Fruit fly (Drosophila melanogaster) whole organism, prepupa: ENCODE data around the gene CtsF.
A peak's percentile ranks its signal among the peaks of the same experiment; 100 is the strongest.

Source experiments
- CG10631 ChIP-seq: fragments of 200-800 bp; sonication (Bioruptor generic); optimal IDR thresholded peaks from 2 replicates; lab custom pipeline; 2016; ENCODE audit warnings: missing biosample characterization, missing genetic modification characterization
- CG11902 ChIP-seq: fragments of 200-800 bp; sonication (Bioruptor generic); optimal IDR thresholded peaks from 3 replicates; lab custom pipeline; 2016; ENCODE audit warnings: missing biosample characterization, missing genetic modification characterization
- CG31627 ChIP-seq: fragments of 200-800 bp; sonication (Bioruptor generic); optimal IDR thresholded peaks from 3 replicates; lab custom pipeline; 2016; ENCODE audit warnings: missing biosample characterization, missing genetic modification characterization
- CG32006 ChIP-seq: fragments of 200-800 bp; sonication (Bioruptor generic); optimal IDR thresholded peaks from 3 replicates; lab custom pipeline; 2017; ENCODE audit warnings: missing biosample characterization, mild to moderate bottlenecking, missing genetic modification characterization
- CG34406 ChIP-seq: fragments of 200-800 bp; sonication (Bioruptor generic); optimal IDR thresholded peaks from 3 replicates; lab custom pipeline; 2016; ENCODE audit warnings: missing biosample characterization, missing genetic modification characterization
- CG3919 ChIP-seq: fragments of 200-800 bp; sonication (Bioruptor generic); optimal IDR thresholded peaks from 3 replicates; lab custom pipeline; 2016; ENCODE audit warnings: missing biosample characterization, missing genetic modification characterization
- CG4318 ChIP-seq: fragments of 200-800 bp; sonication (Bioruptor generic); optimal IDR thresholded peaks from 3 replicates; lab custom pipeline; 2017; ENCODE audit warnings: missing biosample characterization, mild to moderate bottlenecking, missing genetic modification characterization
- CG6276 ChIP-seq: fragments of 200-800 bp; sonication (Bioruptor generic); optimal IDR thresholded peaks from 2 replicates; lab custom pipeline; 2017; ENCODE audit warnings: missing biosample characterization, mild to moderate bottlenecking, missing genetic modification characterization
- CG6792 ChIP-seq: fragments of 200-800 bp; sonication (Bioruptor generic); optimal IDR thresholded peaks from 3 replicates; lab custom pipeline; 2016; ENCODE audit warnings: missing biosample characterization, missing genetic modification characterization
- CG6854 ChIP-seq: fragments of 200-800 bp; sonication (Bioruptor generic); optimal IDR thresholded peaks from 2 replicates; lab custom pipeline; 2017; ENCODE audit warnings: missing biosample characterization, mild to moderate bottlenecking, missing genetic modification characterization
- CG7368 ChIP-seq: fragments of 200-800 bp; sonication (Bioruptor generic); optimal IDR thresholded peaks from 3 replicates; lab custom pipeline; 2016; ENCODE audit warnings: missing biosample characterization, missing genetic modification characterization
- CG8119 ChIP-seq: fragments of 200-800 bp; sonication (Bioruptor generic); IDR thresholded peaks from 3 replicates; pipeline ENCODE4 v1.3.6; 2022; ENCODE audit warnings: missing biosample characterization, missing genetic modification characterization
- CG8632 ChIP-seq: fragments of 200-800 bp; sonication (Bioruptor generic); optimal IDR thresholded peaks from 3 replicates; lab custom pipeline; 2016; ENCODE audit warnings: missing biosample characterization, missing genetic modification characterization
- Eip78C ChIP-seq: fragments of 200-800 bp; sonication (Bioruptor generic); peaks from one replicate; lab custom pipeline; 2016; ENCODE audit warnings: missing biosample characterization, missing genetic modification characterization
- Ets21C ChIP-seq: fragments of 200-800 bp; sonication (Bioruptor generic); optimal IDR thresholded peaks from 3 replicates; lab custom pipeline; 2016; ENCODE audit warnings: missing biosample characterization, missing genetic modification characterization
- Hr4 ChIP-seq: fragments of 200-800 bp; sonication (Bioruptor generic); optimal IDR thresholded peaks from 3 replicates; lab custom pipeline; 2016; ENCODE audit warnings: missing biosample characterization, missing genetic modification characterization
- Met ChIP-seq: fragments of 200-800 bp; sonication (Bioruptor generic); optimal IDR thresholded peaks from 3 replicates; lab custom pipeline; 2016; ENCODE audit warnings: missing biosample characterization, missing genetic modification characterization
- Sox102F ChIP-seq: fragments of 200-800 bp; sonication (Bioruptor generic); optimal IDR thresholded peaks from 2 replicates; lab custom pipeline; 2016; ENCODE audit warnings: missing biosample characterization, mild to moderate bottlenecking, missing genetic modification characterization
- achi ChIP-seq: fragments of 200-800 bp; sonication (Bioruptor generic); optimal IDR thresholded peaks from 3 replicates; lab custom pipeline; 2016; ENCODE audit warnings: missing biosample characterization, missing genetic modification characterization
- acj6 ChIP-seq: fragments of 200-800 bp; sonication (Bioruptor generic); optimal IDR thresholded peaks from 3 replicates; lab custom pipeline; 2016; ENCODE audit warnings: missing biosample characterization, missing genetic modification characterization
- cyc ChIP-seq: fragments of 200-800 bp; sonication (Bioruptor generic); optimal IDR thresholded peaks from 3 replicates; lab custom pipeline; 2016; ENCODE audit warnings: missing biosample characterization, missing genetic modification characterization
- dac ChIP-seq: fragments of 200-800 bp; sonication (Bioruptor generic); optimal IDR thresholded peaks from 2 replicates; lab custom pipeline; 2017; ENCODE audit warnings: missing biosample characterization, mild to moderate bottlenecking, missing genetic modification characterization
- dsx ChIP-seq: fragments of 200-800 bp; optimal IDR thresholded peaks from 3 replicates; lab custom pipeline; 2019; ENCODE audit warnings: missing biosample characterization, mild to moderate bottlenecking, missing genetic modification characterization, moderate library complexity; ENCODE audit not compliant: poor library complexity, severe bottlenecking
- eg ChIP-seq: fragments of 200-800 bp; sonication (Bioruptor generic); IDR thresholded peaks from 3 replicates; pipeline ENCODE4 v1.3.6; 2022; ENCODE audit warnings: missing biosample characterization, missing genetic modification characterization
- lz ChIP-seq: fragments of 200-800 bp; sonication (Bioruptor generic); optimal IDR thresholded peaks from 3 replicates; lab custom pipeline; 2016; ENCODE audit warnings: missing biosample characterization, missing genetic modification characterization

CtsF gene

DNA sequence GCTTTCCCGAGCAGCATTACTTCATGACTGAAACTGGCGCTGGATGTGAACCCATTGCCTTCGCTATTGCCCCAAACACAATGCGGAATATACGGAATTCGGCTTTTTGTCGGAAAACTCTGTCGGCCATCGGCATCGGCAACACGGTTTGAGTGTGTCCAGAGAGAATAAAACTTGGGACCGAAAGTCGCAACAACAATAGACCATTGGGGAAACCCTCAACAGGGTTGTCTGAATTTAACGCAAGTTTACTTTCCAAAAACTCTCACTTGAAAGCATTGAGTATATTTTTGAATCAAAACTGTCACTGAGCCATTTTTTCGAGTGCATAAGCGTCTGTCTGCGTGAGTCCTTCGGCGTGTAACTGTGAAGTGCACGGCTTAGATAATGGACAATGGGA, 53.2 kb downstream of the CtsF start (continued):
- peak; percentile 25 for TF ChIP-seq CG4318
- peak; percentile 27 for TF ChIP-seq CG6276
- peak; percentile 32 for TF ChIP-seq CG6792 (GFP tag; lab: Kevin White, UChicago)
- peak; percentile 50 for TF ChIP-seq CG7368 (GFP tag; lab: Kevin White, UChicago)
- TF ChIP-seq acj6 (GFP tag; lab: Kevin White, UChicago): peak; percentile 45
- TF ChIP-seq Sox102F (GFP tag; lab: Kevin White, UChicago): peak; percentile 20
- peak; percentile 36 for TF ChIP-seq Hr4 (GFP tag; lab: Kevin White, UChicago)

DNA sequence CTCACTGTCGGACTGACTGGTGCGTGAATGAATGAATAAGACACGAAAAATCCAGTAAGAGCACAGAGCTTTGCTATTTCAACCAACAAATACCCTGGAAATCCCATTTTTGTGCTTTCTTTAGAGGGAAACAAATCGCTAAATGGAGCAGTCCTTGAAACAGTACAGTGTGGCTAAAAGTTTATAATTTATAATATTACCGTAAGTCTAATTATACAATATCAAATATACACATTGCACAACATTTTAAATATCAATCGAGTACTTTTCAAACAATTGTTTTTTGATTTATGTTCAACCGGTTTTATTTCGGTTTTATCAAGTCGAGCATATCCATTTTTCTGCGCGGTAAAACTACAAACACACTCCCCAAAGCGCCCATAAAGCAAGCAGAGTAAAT, 58.3 kb downstream of the CtsF start:
- TF ChIP-seq Hr4 (GFP tag; lab: Kevin White, UChicago) (peak; percentile 8), CG8119 (GFP tag; lab: Robert Waterston, UW) (0 out of 3 replicates have a peak, but pooled peaks have one; percentile 19), dac (no peak), CG31627 (GFP tag; lab: Kevin White, UChicago) (no peak), lz (no peak), Eip78C (peak; percentile 71), CG32006 (GFP tag; lab: Kevin White, UChicago) (peak; percentile 40), CG6854 (no peak), achi (peak; percentile 10), CG11902 (GFP tag; lab: Kevin White, UChicago) (no peak), Met (GFP tag; lab: Kevin White, UChicago) (no peak)

DNA sequence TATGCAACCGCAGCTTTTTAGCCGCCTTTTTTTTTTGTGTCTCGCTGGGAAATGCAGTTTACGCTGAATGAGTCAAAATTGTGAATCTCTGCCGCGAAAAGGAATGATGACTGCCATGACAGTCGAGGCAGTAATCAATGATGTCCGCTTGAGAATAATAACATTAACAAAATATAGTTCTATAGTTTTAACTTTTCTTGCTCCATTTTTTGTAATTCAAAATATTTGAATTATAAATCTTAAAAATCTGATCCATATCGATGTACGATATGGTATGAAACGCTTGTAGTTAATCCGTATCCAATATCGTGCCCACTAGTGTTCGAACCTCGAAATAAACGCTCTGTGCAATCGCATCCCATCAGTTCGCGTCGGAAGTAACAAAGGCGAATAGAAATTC, 63.7 kb downstream of the CtsF start:
- peak; percentile 39 for TF ChIP-seq acj6 (GFP tag; lab: Kevin White, UChicago)
- peak; percentile 19 for TF ChIP-seq Met (GFP tag; lab: Kevin White, UChicago)
- TF ChIP-seq CG34406 (GFP tag; lab: Kevin White, UChicago): peak; percentile 43
- TF ChIP-seq CG31627 (GFP tag; lab: Kevin White, UChicago): peak; percentile 16
- TF ChIP-seq CG8632 (GFP tag; lab: Kevin White, UChicago): peak; percentile 12
- peak; percentile 22 for TF ChIP-seq CG3919 (GFP tag; lab: Kevin White, UChicago)
- no peak for TF ChIP-seq Ets21C
- TF ChIP-seq dsx (GFP tag; lab: Kevin White, UChicago): no peak
- TF ChIP-seq lz: peak; percentile 14
- peak; percentile 8 for TF ChIP-seq CG10631
- TF ChIP-seq CG7368 (GFP tag; lab: Kevin White, UChicago): no peak
- peak; percentile 75 for TF ChIP-seq Eip78C
- TF ChIP-seq cyc: peak; percentile 4
- peak; percentile 23 for TF ChIP-seq achi
- 0 out of 3 replicates have a peak, but pooled peaks have one; percentile 17 for TF ChIP-seq eg
- TF ChIP-seq CG32006 (GFP tag; lab: Kevin White, UChicago): no peak
- TF ChIP-seq, all 60 proteins: peak for 12
